Fruit fly (Drosophila melanogaster) whole organism, pupa: Measurements from ENCODE around the gene fh.

Experiments used
- CG10348 ChIP-seq: fragments of 200-800 bp; sonication (Bioruptor generic); IDR thresholded peaks from 2 replicates; pipeline ENCODE4 v1.3.6; 2022; ENCODE audit warnings: missing biosample characterization, missing genetic modification characterization
- CG12605 ChIP-seq: fragments of 200-800 bp; sonication (Bioruptor generic); IDR thresholded peaks from 2 replicates; pipeline ENCODE4 v1.3.6; 2022; ENCODE audit warnings: missing biosample characterization, missing genetic modification characterization
- CG14655 ChIP-seq: fragments of 200-800 bp; sonication (Bioruptor generic); optimal IDR thresholded peaks from 3 replicates; lab custom pipeline; 2017; ENCODE audit warnings: mild to moderate bottlenecking, missing biosample characterization, missing genetic modification reagents, missing genetic modification characterization
- CG15710 ChIP-seq: fragments of 200-800 bp; sonication (Bioruptor generic); optimal IDR thresholded peaks from 2 replicates; lab custom pipeline; 2018; ENCODE audit warnings: missing biosample characterization, mild to moderate bottlenecking, missing genetic modification characterization, moderate library complexity
- CG17806 ChIP-seq: fragments of 200-800 bp; sonication (Bioruptor generic); optimal IDR thresholded peaks from 2 replicates; lab custom pipeline; 2018; ENCODE audit warnings: missing biosample characterization, mild to moderate bottlenecking, missing genetic modification characterization, moderate library complexity
- CG32121 ChIP-seq: fragments of 200-800 bp; sonication (Bioruptor generic); IDR thresholded peaks from 2 replicates; pipeline ENCODE4 v1.3.6; 2022; ENCODE audit warnings: missing biosample characterization, missing genetic modification characterization
- CG34367 ChIP-seq: fragments of 200-800 bp; sonication (Bioruptor generic); optimal IDR thresholded peaks from 2 replicates; lab custom pipeline; 2018; ENCODE audit warnings: missing biosample characterization, mild to moderate bottlenecking, missing genetic modification characterization
- CG4496 ChIP-seq: fragments of 200-800 bp; sonication (Bioruptor generic); IDR thresholded peaks from 3 replicates; pipeline ENCODE4 v1.3.6; 2022; ENCODE audit warnings: missing biosample characterization, missing genetic modification characterization
- CG8159 ChIP-seq: fragments of 200-800 bp; sonication (Bioruptor generic); optimal IDR thresholded peaks from 3 replicates; lab custom pipeline; 2018; ENCODE audit warnings: missing biosample characterization, mild to moderate bottlenecking, missing genetic modification characterization, moderate library complexity
- CG8301 ChIP-seq: fragments of 200-800 bp; sonication (Bioruptor generic); optimal IDR thresholded peaks from 2 replicates; lab custom pipeline; 2018; ENCODE audit warnings: missing biosample characterization, mild to moderate bottlenecking, missing genetic modification characterization
- CG9948 ChIP-seq: fragments of 200-800 bp; sonication (Bioruptor generic); optimal IDR thresholded peaks from 2 replicates; lab custom pipeline; 2018; ENCODE audit warnings: missing biosample characterization, mild to moderate bottlenecking, missing genetic modification characterization, moderate library complexity
- D1 ChIP-seq: fragments of 200-800 bp; sonication (Bioruptor generic); optimal IDR thresholded peaks from 2 replicates; lab custom pipeline; 2018; ENCODE audit warnings: missing biosample characterization, mild to moderate bottlenecking, missing genetic modification characterization, moderate library complexity
- EcR ChIP-seq: fragments of 200-800 bp; sonication (Bioruptor generic); optimal IDR thresholded peaks from 3 replicates; lab custom pipeline; 2019; ENCODE audit warnings: missing biosample characterization, missing genetic modification characterization, mild to moderate bottlenecking, moderate library complexity, missing genetic modification reagents
- Ets98B ChIP-seq: fragments of 200-800 bp; sonication (Bioruptor generic); IDR thresholded peaks from 2 replicates; pipeline ENCODE4 v1.3.6; 2022; ENCODE audit warnings: missing biosample characterization, missing genetic modification characterization
- Pif1A ChIP-seq: fragments of 200-800 bp; sonication (Bioruptor generic); optimal IDR thresholded peaks from 3 replicates; lab custom pipeline; 2016; ENCODE audit warnings: missing biosample characterization, missing genetic modification characterization
- Pif1B ChIP-seq: fragments of 200-800 bp; sonication (Bioruptor generic); optimal IDR thresholded peaks from 3 replicates; lab custom pipeline; 2016; ENCODE audit warnings: missing biosample characterization, missing genetic modification characterization
- Snoo ChIP-seq: fragments of 200-800 bp; sonication (Bioruptor generic); optimal IDR thresholded peaks from 3 replicates; lab custom pipeline; 2017; ENCODE audit warnings: missing biosample characterization, mild to moderate bottlenecking, missing genetic modification characterization, inconsistent platforms
- fd96Ca ChIP-seq: fragments of 200-800 bp; sonication (Bioruptor generic); IDR thresholded peaks from 3 replicates; pipeline ENCODE4 v1.3.6; 2022; ENCODE audit warnings: missing biosample characterization, missing genetic modification characterization
- gl ChIP-seq: fragments of 200-800 bp; sonication (Bioruptor generic); optimal IDR thresholded peaks from 2 replicates; lab custom pipeline; 2018; ENCODE audit warnings: missing biosample characterization, mild to moderate bottlenecking, missing genetic modification characterization
- rn ChIP-seq: fragments of 200-800 bp; sonication (Bioruptor generic); IDR thresholded peaks from 2 replicates; pipeline ENCODE4 v1.3.6; 2022; ENCODE audit warnings: missing biosample characterization, missing genetic modification characterization

fh gene

DNA sequence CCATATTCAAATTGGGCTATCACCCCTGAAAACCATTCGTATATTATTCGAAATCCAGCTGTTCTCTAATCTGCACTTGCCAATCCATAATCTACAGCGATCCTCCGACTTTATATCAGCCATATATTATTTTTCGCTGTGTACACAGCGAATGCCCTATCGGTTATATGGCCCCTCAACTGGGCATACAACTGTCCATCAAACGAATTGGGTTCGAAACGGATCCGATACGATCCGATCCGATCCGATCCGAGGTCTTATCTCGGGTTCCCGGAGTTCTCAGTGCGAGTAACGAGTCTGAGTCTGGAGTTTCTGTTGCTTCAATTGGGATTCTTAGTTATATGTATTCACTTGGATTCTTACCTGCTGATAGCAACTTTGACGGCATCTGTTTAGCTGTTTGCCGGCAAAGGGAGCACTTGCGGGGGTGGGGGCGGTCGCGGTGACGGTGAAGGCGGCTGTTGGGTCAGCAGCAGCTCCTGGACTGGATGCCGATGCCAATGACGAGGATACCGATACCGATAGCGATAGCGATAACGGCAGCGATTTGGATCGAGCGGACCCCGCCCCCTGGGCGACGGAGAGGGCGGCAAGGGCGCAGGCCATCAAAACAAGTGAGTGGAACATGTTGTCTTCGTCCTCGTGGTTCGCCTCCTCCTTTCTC, 15.2 kb downstream of the fh start:
- TF ChIP-seq Pif1A (GFP tag; lab: Kevin White, UChicago) (no peak), gl (tag; lab: Kevin White, UChicago) (no peak), CG15710 (tag; lab: Kevin White, UChicago) (no peak), D1 (tag; lab: Kevin White, UChicago) (no peak), CG14655 (GFP tag; lab: Kevin White, UChicago) (no peak), EcR (GFP tag; lab: Kevin White, UChicago) (no peak), CG34367 (tag; lab: Kevin White, UChicago) (no peak), CG4496 (no peak), Ets98B (no peak), rn (GFP tag; lab: Robert Waterston, UW) (no peak)
- TF ChIP-seq, all 21 proteins: peak for 0

DNA sequence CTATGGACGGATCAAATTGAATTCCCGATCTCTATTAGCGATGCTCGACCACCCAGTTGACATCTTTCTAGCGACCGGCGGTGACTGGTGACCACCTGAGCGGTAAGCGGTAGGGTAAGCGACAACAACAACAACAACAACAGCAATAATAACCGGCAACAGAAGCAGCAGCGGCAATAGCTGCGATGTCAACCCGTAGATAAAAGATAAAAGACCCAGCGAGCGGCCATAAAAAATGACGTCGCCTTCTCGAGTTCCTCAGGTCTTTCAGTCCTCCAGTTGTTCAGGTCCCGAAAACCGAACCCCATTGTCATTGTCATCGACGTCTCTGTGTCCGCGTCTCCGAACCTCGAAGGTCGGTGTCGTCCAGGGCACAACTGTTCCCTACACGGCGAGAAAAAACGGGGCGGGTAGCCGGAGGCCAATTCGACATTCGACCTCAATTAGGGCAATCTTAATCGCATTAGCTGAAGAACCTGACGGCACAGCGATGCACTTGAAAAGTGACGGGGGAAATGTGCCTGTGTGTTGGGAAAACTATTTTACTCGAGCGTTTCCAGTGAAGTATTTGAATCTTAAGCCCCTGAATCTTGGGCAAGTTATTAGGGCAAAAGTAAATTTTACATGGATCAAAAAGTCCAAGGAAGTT, 16.2 kb downstream of the fh start:
- TF ChIP-seq CG4496 (no peak), CG10348 (GFP tag; lab: Robert Waterston, UW) (no peak), CG15710 (tag; lab: Kevin White, UChicago) (no peak), Pif1B (no peak), Ets98B (no peak), gl (tag; lab: Kevin White, UChicago) (no peak), CG32121 (GFP tag; lab: Robert Waterston, UW) (no peak), D1 (tag; lab: Kevin White, UChicago) (no peak)

DNA sequence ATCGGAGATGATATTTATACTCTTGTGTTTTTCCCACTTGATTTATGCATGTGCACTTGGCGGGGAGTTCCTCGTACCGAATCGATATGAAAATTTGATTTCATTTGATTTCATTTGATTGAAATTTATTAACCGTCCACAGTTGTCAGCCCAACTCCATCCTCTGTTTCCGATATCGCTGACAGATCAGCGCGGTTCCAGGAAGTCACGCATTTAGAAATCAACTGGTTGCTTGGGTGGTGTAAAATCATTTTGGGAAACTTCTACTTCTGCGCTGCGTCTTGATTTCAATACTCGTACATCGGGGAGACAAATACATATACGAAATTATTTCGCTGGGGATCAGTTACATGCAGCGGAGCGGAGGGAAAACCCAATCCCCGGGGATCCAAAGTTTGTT, 17.3 kb downstream of the fh start:
- TF ChIP-seq EcR (GFP tag; lab: Kevin White, UChicago) (no peak), CG4496 (no peak), Snoo (tag; lab: Kevin White, UChicago) (no peak), CG8159 (no peak), CG10348 (GFP tag; lab: Robert Waterston, UW) (no peak), rn (GFP tag; lab: Robert Waterston, UW) (no peak), CG12605 (GFP tag; lab: Robert Waterston, UW) (no peak), fd96Ca (GFP tag; lab: Robert Waterston, UW) (no peak), gl (tag; lab: Kevin White, UChicago) (no peak), D1 (tag; lab: Kevin White, UChicago) (no peak), CG34367 (tag; lab: Kevin White, UChicago) (no peak)

DNA sequence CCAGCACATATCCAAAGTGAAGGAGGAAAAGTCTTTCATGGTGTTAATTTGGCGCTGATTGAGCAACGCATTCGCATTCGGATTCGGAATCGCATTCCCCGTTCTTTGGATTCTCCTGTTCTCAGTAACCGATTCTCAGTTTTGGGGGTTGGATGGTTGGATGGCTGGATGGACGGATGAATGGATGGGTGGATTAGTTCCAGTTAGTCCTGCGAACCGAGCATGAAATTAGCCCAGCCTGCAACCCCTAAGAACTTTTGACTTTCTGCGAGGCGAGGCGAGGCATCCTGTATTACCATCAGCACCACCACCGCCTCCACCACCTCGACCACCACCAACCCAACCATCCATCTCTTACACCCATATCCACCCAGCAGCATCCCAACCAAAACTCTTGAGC, 18.6 kb downstream of the fh start:
- TF ChIP-seq EcR (GFP tag; lab: Kevin White, UChicago) (no peak), rn (GFP tag; lab: Robert Waterston, UW) (no peak), gl (tag; lab: Kevin White, UChicago) (no peak), D1 (tag; lab: Kevin White, UChicago) (no peak), CG8301 (no peak), fd96Ca (GFP tag; lab: Robert Waterston, UW) (no peak), CG4496 (no peak), Ets98B (no peak), CG8159 (no peak), CG17806 (no peak), CG14655 (GFP tag; lab: Kevin White, UChicago) (no peak), CG15710 (tag; lab: Kevin White, UChicago) (no peak), Snoo (tag; lab: Kevin White, UChicago) (no peak), Pif1A (GFP tag; lab: Kevin White, UChicago) (no peak), CG32121 (GFP tag; lab: Robert Waterston, UW) (no peak), CG34367 (tag; lab: Kevin White, UChicago) (no peak), CG12605 (GFP tag; lab: Robert Waterston, UW) (no peak)

DNA sequence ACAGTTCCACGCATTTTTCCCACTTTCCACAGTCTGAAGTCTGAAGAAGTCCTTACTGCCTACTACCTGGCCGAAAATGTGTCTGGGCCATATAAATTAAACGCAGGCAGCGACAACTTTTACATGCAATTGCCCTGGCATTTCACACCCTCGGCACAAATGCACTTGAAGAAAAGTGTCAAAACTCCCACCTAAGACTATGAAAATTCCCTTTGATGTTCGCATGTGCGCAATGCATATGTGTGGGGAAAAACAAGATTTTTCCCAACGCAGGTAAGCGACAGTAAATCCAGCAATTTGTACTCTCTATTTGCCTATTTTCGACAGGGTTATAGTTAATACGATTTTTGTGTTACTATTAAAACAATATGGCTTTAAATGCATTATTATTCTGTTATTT, 19.4 kb downstream of the fh start:
- TF ChIP-seq CG9948 (tag; lab: Kevin White, UChicago) (no peak), CG17806 (no peak), D1 (tag; lab: Kevin White, UChicago) (no peak), Pif1A (GFP tag; lab: Kevin White, UChicago) (no peak), Ets98B (no peak), CG14655 (GFP tag; lab: Kevin White, UChicago) (no peak), CG12605 (GFP tag; lab: Robert Waterston, UW) (no peak)

DNA sequence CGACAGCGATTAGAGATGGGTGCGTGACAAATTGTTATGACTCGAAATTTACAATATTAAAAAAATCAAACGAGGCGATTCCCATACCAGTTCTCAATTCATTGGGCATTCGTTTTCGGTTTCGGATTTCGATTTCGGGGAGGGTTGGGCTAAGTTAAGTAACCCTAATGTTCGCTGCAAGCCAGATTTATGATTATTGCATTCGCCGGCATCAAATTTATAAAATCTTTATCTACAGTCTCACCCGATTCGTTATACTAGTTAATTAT, 20.9 kb downstream of the fh start:
- TF ChIP-seq CG8159 (no peak), rn (GFP tag; lab: Robert Waterston, UW) (no peak), CG8301 (no peak), fd96Ca (GFP tag; lab: Robert Waterston, UW) (no peak), Pif1A (GFP tag; lab: Kevin White, UChicago) (no peak)
